Worm (Caenorhabditis elegans): ENCODE measurements around the gene anat-1.

- TF ChIP-seq mep-1 (tag; optimal IDR thresholded peaks at IDR 0.05) = no peak
- TF ChIP-seq ceh-82 (tag; optimal IDR thresholded peaks at IDR 0.05) = no peak
- TF ChIP-seq nhr-237 (tag; optimal IDR thresholded peaks at IDR 0.05) = no peak
- TF ChIP-seq egl-27 (tag; optimal IDR thresholded peaks at IDR 0.05) = no peak
- TF ChIP-seq pha-4 (GFP tag; IDR thresholded peaks at IDR 0.05) = no peak
- TF ChIP-seq pha-4 (tag; optimal IDR thresholded peaks at IDR 0.05) = no peak
- no peak for TF ChIP-seq ZK546.5 (tag; optimal IDR thresholded peaks at IDR 0.05)
- no peak for TF ChIP-seq mdl-1 (tag; optimal IDR thresholded peaks at IDR 0.05)
- TF ChIP-seq nhr-48 (tag; optimal IDR thresholded peaks at IDR 0.05) = no peak
- TF ChIP-seq ceh-44 (GFP tag; IDR thresholded peaks at IDR 0.05) = no peak
- TF ChIP-seq dmd-6 (GFP tag; IDR thresholded peaks at IDR 0.05) = no peak
- TF ChIP-seq zag-1 (tag; optimal IDR thresholded peaks at IDR 0.05) = no peak
- TF ChIP-seq ztf-11 (tag; optimal IDR thresholded peaks at IDR 0.05) = no peak
These were observed 34.2 kb downstream of the anat-1 start, which contains the start of gene C17H12.37 for ce11 chrIV:6804815-6805214.
